Worm (Caenorhabditis elegans): ENCODE results near the gene nhr-132.

Gene nhr-132

DNA sequence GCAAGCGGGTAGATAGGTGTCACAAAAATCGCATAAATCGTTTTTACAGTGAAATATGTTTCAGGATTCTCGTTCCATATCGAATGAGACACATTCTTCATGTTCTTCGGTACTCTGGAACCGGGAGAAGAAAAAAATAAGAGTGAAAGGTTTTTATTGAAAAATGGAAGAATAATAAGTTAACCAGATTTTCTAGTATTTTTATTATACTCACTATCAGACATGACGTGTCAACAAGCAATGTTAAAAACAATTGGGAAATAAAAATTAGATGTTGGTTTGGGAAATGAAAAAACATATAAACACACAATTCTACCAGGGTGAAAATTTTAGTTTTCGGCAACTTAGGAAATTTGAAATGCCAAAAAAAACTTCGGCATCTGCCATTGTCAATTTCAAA lies 21.8 kb upstream of the nhr-132 start, which contains the start of gene srh-37:
Gene srh-37 (minus strand): TSS at position 101 of the 400 bp plus-strand sequence.
- TF ChIP-seq elt-2 (tag; optimal IDR thresholded peaks at IDR 0.05) = no peak
- TF ChIP-seq ZK546.5 (tag; optimal IDR thresholded peaks at IDR 0.05) = no peak
- no peak for TF ChIP-seq nhr-77 (tag; optimal IDR thresholded peaks at IDR 0.05)
- TF ChIP-seq snpc-4 (tag; optimal IDR thresholded peaks at IDR 0.05) = no peak
- no peak for TF ChIP-seq tbx-2 (tag; optimal IDR thresholded peaks at IDR 0.05)
- no peak for TF ChIP-seq elt-1 (tag; optimal IDR thresholded peaks at IDR 0.05)
- TF ChIP-seq pqm-1 (tag; optimal IDR thresholded peaks at IDR 0.05) = no peak
- TF ChIP-seq ceh-16 (tag; optimal IDR thresholded peaks at IDR 0.05) = no peak
- TF ChIP-seq sea-2 (GFP tag; optimal IDR thresholded peaks at IDR 0.05) = no peak
- no peak for TF ChIP-seq ztf-11 (tag; optimal IDR thresholded peaks at IDR 0.05)
- TF ChIP-seq nhr-12 (tag; optimal IDR thresholded peaks at IDR 0.05) = no peak
- TF ChIP-seq mdl-1 (tag; optimal IDR thresholded peaks at IDR 0.05) = no peak
- TF ChIP-seq nhr-25 (tag; optimal IDR thresholded peaks at IDR 0.05) = no peak
- TF ChIP-seq ceh-9 (tag; optimal IDR thresholded peaks at IDR 0.05) = no peak
- no peak for TF ChIP-seq nhr-11 (tag; optimal IDR thresholded peaks at IDR 0.05)
- no peak for TF ChIP-seq ama-1 (optimal IDR thresholded peaks at IDR 0.05)

DNA sequence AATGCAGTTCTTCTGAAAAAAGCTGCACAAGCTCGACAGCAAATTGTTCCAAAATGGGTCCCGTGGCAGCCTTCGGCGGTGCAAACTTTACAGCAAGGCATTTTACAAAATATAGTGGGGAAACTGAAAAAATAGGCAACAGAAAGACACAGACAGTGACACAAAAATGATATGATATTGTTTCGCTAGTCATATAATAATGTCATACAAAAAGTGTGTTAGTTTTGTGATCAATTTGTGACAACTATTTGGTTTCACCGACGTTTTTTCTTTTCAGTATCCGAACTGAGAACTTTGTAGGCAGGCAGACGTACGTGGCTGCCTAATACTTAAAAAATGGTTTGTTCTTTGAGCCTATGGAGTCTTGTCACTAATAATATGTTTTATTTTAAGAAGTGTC lies 14.8 kb upstream of the nhr-132 start, which contains the start of gene nhr-210:
Gene nhr-210 (minus strand): TSS at position 101 of the 400 bp plus-strand sequence.
- TF ChIP-seq elt-2 (tag; optimal IDR thresholded peaks at IDR 0.05) (peak; percentile 13), R02D3.7 (tag; optimal IDR thresholded peaks at IDR 0.05) (no peak)

DNA sequence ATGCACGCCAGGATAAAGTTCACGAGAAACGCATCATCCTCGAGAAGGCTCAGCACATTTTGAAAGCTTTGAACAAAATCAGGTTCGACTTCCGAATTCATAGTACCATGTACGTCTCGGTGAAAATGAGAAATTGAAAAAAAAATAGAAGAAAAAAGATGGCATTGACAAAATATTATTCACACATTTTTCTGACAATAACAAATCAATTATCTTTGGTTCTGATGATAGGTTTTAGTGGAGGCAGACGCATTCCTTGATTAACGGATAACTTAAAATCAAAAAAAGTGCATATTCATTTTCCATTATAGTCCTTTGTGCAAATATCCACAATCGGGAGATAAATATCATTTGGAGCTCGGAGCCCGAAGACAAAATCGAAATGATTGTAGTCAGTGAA lies 12.7 kb upstream of the nhr-132 start, which contains the start of gene srw-107:
Gene srw-107 (minus strand): TSS at position 101 of the 400 bp plus-strand sequence.
- TF ChIP-seq fkh-10 (GFP tag; optimal IDR thresholded peaks at IDR 0.05) (no peak), skn-1 (tag; optimal IDR thresholded peaks at IDR 0.05) (no peak), egl-5 (tag; optimal IDR thresholded peaks at IDR 0.05) (no peak), nhr-77 (tag; optimal IDR thresholded peaks at IDR 0.05) (no peak), sea-2 (GFP tag; optimal IDR thresholded peaks at IDR 0.05) (no peak), daf-12 (tag; optimal IDR thresholded peaks at IDR 0.05) (no peak), elt-3 (tag; optimal IDR thresholded peaks at IDR 0.05) (no peak), nhr-28 (tag; optimal IDR thresholded peaks at IDR 0.05) (no peak), lin-39 (tag; optimal IDR thresholded peaks at IDR 0.05) (no peak), mml-1 (tag; optimal IDR thresholded peaks at IDR 0.05) (no peak), ama-1 (optimal IDR thresholded peaks at IDR 0.05) (no peak), nhr-12 (tag; optimal IDR thresholded peaks at IDR 0.05) (no peak), nhr-25 (tag; optimal IDR thresholded peaks at IDR 0.05) (no peak), nhr-43 (tag; optimal IDR thresholded peaks at IDR 0.05; ENCODE audit: poor library complexity, severe bottlenecking) (no peak), nhr-237 (tag; optimal IDR thresholded peaks at IDR 0.05) (no peak), tbx-2 (tag; optimal IDR thresholded peaks at IDR 0.05) (no peak), unc-62 (GFP tag; optimal IDR thresholded peaks at IDR 0.05) (no peak), elt-1 (tag; optimal IDR thresholded peaks at IDR 0.05) (no peak)

ce11 chrV:524058-524457 lies 10.2 kb upstream of the nhr-132 start, which contains the start of gene lipl-3:
Gene lipl-3 (minus strand): TSS chrV:524218.
- TF ChIP-seq unc-39 (tag; optimal IDR thresholded peaks at IDR 0.05) (no peak), elt-2 (tag; optimal IDR thresholded peaks at IDR 0.05) (peak; percentile 43), nhr-67 (tag; optimal IDR thresholded peaks at IDR 0.05) (no peak), ztf-11 (tag; optimal IDR thresholded peaks at IDR 0.05) (no peak), pqm-1 (tag; optimal IDR thresholded peaks at IDR 0.05) (peak; percentile 53), nhr-23 (tag; optimal IDR thresholded peaks at IDR 0.05) (no peak)

- TF ChIP-seq nhr-25 (tag; optimal IDR thresholded peaks at IDR 0.05) (no peak), nhr-12 (tag; optimal IDR thresholded peaks at IDR 0.05) (no peak), elt-3 (tag; optimal IDR thresholded peaks at IDR 0.05) (no peak), fkh-10 (GFP tag; optimal IDR thresholded peaks at IDR 0.05) (no peak), ztf-4 (tag; optimal IDR thresholded peaks at IDR 0.05) (no peak), eor-1 (tag; optimal IDR thresholded peaks at IDR 0.05) (no peak)
Observed at ce11 chrV:525040-525439, 9.2 kb upstream of the nhr-132 start, which contains the start of gene R11G11.16. Gene R11G11.16 (minus strand): TSS chrV:525140.

DNA sequence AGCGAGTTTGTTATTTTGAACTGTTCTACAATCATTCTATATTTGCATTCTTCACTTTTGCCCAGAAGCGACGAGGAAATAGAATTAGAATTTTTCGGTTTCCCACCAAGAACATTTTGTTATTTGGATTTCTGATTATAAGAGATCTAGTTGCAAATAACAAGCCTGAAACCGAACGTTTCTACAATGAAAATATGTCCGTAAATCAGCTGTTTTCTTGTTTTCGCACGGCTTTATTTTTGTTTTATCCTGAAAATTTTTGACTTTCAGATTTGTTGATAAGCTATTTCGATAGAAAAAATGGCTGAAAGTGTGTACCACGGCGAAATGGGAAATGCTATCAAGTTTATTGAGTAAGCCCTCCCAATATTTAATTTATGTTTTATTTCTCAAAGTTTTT lies 6.6 kb upstream of the nhr-132 start, which contains the start of gene srw-108:
Gene srw-108 (plus strand): TSS at position 301 of the 400 bp plus-strand sequence.
- TF ChIP-seq lin-15B (tag; optimal IDR thresholded peaks at IDR 0.05) = no peak
- TF ChIP-seq ceh-82 (tag; optimal IDR thresholded peaks at IDR 0.05) = no peak
- TF ChIP-seq nhr-77 (tag; optimal IDR thresholded peaks at IDR 0.05) = no peak
- no peak for TF ChIP-seq mml-1 (tag; optimal IDR thresholded peaks at IDR 0.05)
- no peak for TF ChIP-seq fkh-10 (GFP tag; optimal IDR thresholded peaks at IDR 0.05)
- no peak for TF ChIP-seq ztf-11 (tag; optimal IDR thresholded peaks at IDR 0.05)
- no peak for TF ChIP-seq skn-1 (tag; optimal IDR thresholded peaks at IDR 0.05)
- TF ChIP-seq elt-3 (tag; optimal IDR thresholded peaks at IDR 0.05) = no peak

All from whole organism, L3 larva.